Worm (Caenorhabditis elegans) whole organism, L4/young adult: ENCODE data around the gene C54E4.1.

Experiments
- W03F9.2 ChIP-seq: fragments of 150-350 bp; optimal IDR thresholded peaks from 2 replicates; lab custom pipeline; 2014; ENCODE audit warnings: missing biosample characterization, missing genetic modification characterization
- dao-5 ChIP-seq: sonication (generic microtip); optimal IDR thresholded peaks from 2 replicates; lab custom pipeline; 2016; ENCODE audit warnings: missing genotype, missing genetic modification characterization, moderate library complexity, missing compliant biosample characterization
- him-1 ChIP-seq: sonication (generic microtip); optimal IDR thresholded peaks from 2 replicates; lab custom pipeline; 2016; ENCODE audit warnings: missing genotype, missing genetic modification reagents, missing genetic modification characterization, missing compliant biosample characterization

- no peak for TF ChIP-seq W03F9.2 (tag; lab: Kevin White, UChicago)
- no peak for TF ChIP-seq him-1 (tag; lab: Kevin White, UChicago)
- TF ChIP-seq dao-5, result no peak
Observed at ce11 chrIV:2222528-2222927, 47.1 kb downstream of the C54E4.1 start, which contains the start of gene fnip-2.
